Fruit fly (Drosophila melanogaster) whole organism, embryonic: ENCODE results near the gene GIIIspla2.
A peak's percentile ranks its signal among the peaks of the same experiment; 100 is the strongest.

Experiments
- Atf6 ChIP-seq: fragments of 200-800 bp; sonication (Bioruptor generic); IDR thresholded peaks from 2 replicates; pipeline ENCODE4 v1.3.6; 2022; ENCODE audit warnings: missing biosample characterization, missing genetic modification characterization
- B-H1 ChIP-seq: fragments of 200-800 bp; sonication (Bioruptor generic); IDR thresholded peaks from 3 replicates; pipeline ENCODE4 v1.3.6; 2022; ENCODE audit warnings: missing biosample characterization, missing genetic modification characterization
- CG10654 ChIP-seq: fragments of 200-800 bp; sonication (Bioruptor generic); optimal IDR thresholded peaks from 2 replicates; lab custom pipeline; 2016; ENCODE audit warnings: missing biosample characterization, missing genetic modification characterization
- CG17359 ChIP-seq: fragments of 200-800 bp; sonication (Bioruptor generic); optimal IDR thresholded peaks from 3 replicates; lab custom pipeline; 2018; ENCODE audit warnings: missing biosample characterization, mild to moderate bottlenecking, missing genetic modification characterization, moderate library complexity
- CG17802 ChIP-seq: fragments of 200-800 bp; sonication (Bioruptor generic); optimal IDR thresholded peaks from 2 replicates; lab custom pipeline; 2018; ENCODE audit warnings: missing biosample characterization, mild to moderate bottlenecking, missing genetic modification characterization, moderate library complexity
- CG17912 ChIP-seq: fragments of 200-800 bp; sonication (Bioruptor generic); optimal IDR thresholded peaks from 2 replicates; lab custom pipeline; 2018; ENCODE audit warnings: missing biosample characterization, mild to moderate bottlenecking, missing genetic modification characterization
- CG18262 ChIP-seq: fragments of 200-800 bp; optimal IDR thresholded peaks from 3 replicates; lab custom pipeline; 2019; ENCODE audit warnings: missing biosample characterization, mild to moderate bottlenecking, missing genetic modification characterization, moderate library complexity
- CG1832 ChIP-seq: fragments of 200-800 bp; sonication (Bioruptor generic); optimal IDR thresholded peaks from 2 replicates; lab custom pipeline; 2017; ENCODE audit warnings: missing biosample characterization, mild to moderate bottlenecking, missing genetic modification characterization, inconsistent platforms
- CG2129 ChIP-seq: fragments of 200-800 bp; sonication (Bioruptor generic); IDR thresholded peaks from 2 replicates; pipeline ENCODE4 v1.3.6; 2022; ENCODE audit warnings: missing biosample characterization, missing genetic modification characterization; ENCODE audit not compliant: partially characterized antibody
- CG2202 ChIP-seq: fragments of 200-800 bp; sonication (Bioruptor generic); optimal IDR thresholded peaks from 2 replicates; lab custom pipeline; 2018; ENCODE audit warnings: missing biosample characterization, mild to moderate bottlenecking, missing genetic modification characterization
- CG31441 ChIP-seq: fragments of 200-800 bp; sonication (Bioruptor generic); IDR thresholded peaks from 2 replicates; pipeline ENCODE4 v1.3.6; 2022; ENCODE audit warnings: missing biosample characterization, missing genetic modification characterization
- CG33557 ChIP-seq: fragments of 200-800 bp; sonication (Bioruptor generic); optimal IDR thresholded peaks from 2 replicates; lab custom pipeline; 2019; ENCODE audit warnings: missing biosample characterization, mild to moderate bottlenecking, missing genetic modification characterization, moderate library complexity
- CG34422 ChIP-seq: fragments of 200-800 bp; sonication (Bioruptor generic); IDR thresholded peaks from 3 replicates; pipeline ENCODE4 v1.3.6; 2022; ENCODE audit warnings: missing biosample characterization, missing genetic modification characterization
- CG3726 ChIP-seq: fragments of 200-800 bp; sonication (Bioruptor generic); IDR thresholded peaks from 3 replicates; pipeline ENCODE4, ENCODE4 v1.3.6; 2022; ENCODE audit warnings: missing biosample characterization, missing genetic modification characterization
- CG5953 ChIP-seq: fragments of 200-800 bp; sonication (Bioruptor generic); IDR thresholded peaks from 2 replicates; pipeline ENCODE4 v1.3.6; 2022; ENCODE audit warnings: missing biosample characterization, missing genetic modification characterization
- CG6175 ChIP-seq: fragments of 200-800 bp; sonication (Bioruptor generic); IDR thresholded peaks from 3 replicates; pipeline ENCODE4 v1.3.6; 2022; ENCODE audit warnings: missing biosample characterization, missing genetic modification characterization
- CG7556 ChIP-seq: fragments of 200-800 bp; sonication (Bioruptor generic); optimal IDR thresholded peaks from 2 replicates; lab custom pipeline; 2017; ENCODE audit warnings: missing biosample characterization, mild to moderate bottlenecking, missing genetic modification characterization
- CG8290 ChIP-seq, 3 experiments: fragments of 200-800 bp; sonication (Bioruptor generic); optimal IDR thresholded peaks; 2 replicates each; lab custom pipeline; 2016 to 2019; ENCODE audit warnings: missing biosample characterization in 3 of 3, missing genetic modification characterization in 3 of 3, mild to moderate bottlenecking in 2 of 3, moderate library complexity in 1 of 3
- CoRest ChIP-seq: fragments of 200-800 bp; sonication (Bioruptor generic); optimal IDR thresholded peaks from 3 replicates; lab custom pipeline; 2018; ENCODE audit warnings: missing biosample characterization, mild to moderate bottlenecking, missing genetic modification characterization, moderate library complexity
- Dbx ChIP-seq: fragments of 200-800 bp; sonication (Bioruptor generic); IDR thresholded peaks from 3 replicates; pipeline ENCODE4 v1.3.6; 2022; ENCODE audit warnings: missing biosample characterization, missing genetic modification characterization
- Dip3 ChIP-seq: fragments of 200-800 bp; sonication (Bioruptor generic); optimal IDR thresholded peaks from 3 replicates; lab custom pipeline; 2016; ENCODE audit warnings: missing biosample characterization, missing genetic modification characterization
- Drgx ChIP-seq: fragments of 200-800 bp; sonication (Bioruptor generic); IDR thresholded peaks from 2 replicates; pipeline ENCODE4 v1.3.6; 2022; ENCODE audit warnings: missing biosample characterization, missing genetic modification characterization
- ERR ChIP-seq: fragments of 200-800 bp; sonication (Bioruptor generic); optimal IDR thresholded peaks from 2 replicates; lab custom pipeline; 2016; ENCODE audit warnings: missing biosample characterization, missing genetic modification characterization
- Ets97D ChIP-seq: fragments of 200-800 bp; sonication (Bioruptor generic); optimal IDR thresholded peaks from 3 replicates; lab custom pipeline; 2016; ENCODE audit warnings: missing biosample characterization, missing genetic modification characterization
- Gsc ChIP-seq: fragments of 200-800 bp; sonication (Bioruptor generic); IDR thresholded peaks from 2 replicates; pipeline ENCODE4 v1.3.6; 2022; ENCODE audit warnings: missing biosample characterization, missing genetic modification characterization
- HHEX ChIP-seq: fragments of 200-800 bp; sonication (Bioruptor generic); optimal IDR thresholded peaks from 3 replicates; lab custom pipeline; 2017; ENCODE audit warnings: missing biosample characterization, mild to moderate bottlenecking, missing genetic modification characterization, missing genetic modification reagents
- Mes4 ChIP-seq: fragments of 200-800 bp; sonication (Bioruptor generic); optimal IDR thresholded peaks from 2 replicates; lab custom pipeline; 2016; ENCODE audit warnings: missing biosample characterization, missing genetic modification characterization
- Myb ChIP-seq: fragments of 200-800 bp; sonication (Bioruptor generic); optimal IDR thresholded peaks from 2 replicates; lab custom pipeline; 2016; ENCODE audit warnings: missing biosample characterization, missing genetic modification characterization
- Poxn ChIP-seq: fragments of 200-800 bp; sonication (Bioruptor generic); IDR thresholded peaks from 2 replicates; pipeline ENCODE4 v1.3.6; 2022; ENCODE audit warnings: missing biosample characterization, missing genetic modification characterization
- Sox102F ChIP-seq: fragments of 200-800 bp; sonication (Bioruptor generic); optimal IDR thresholded peaks from 2 replicates; lab custom pipeline; 2018; ENCODE audit warnings: missing biosample characterization, mild to moderate bottlenecking, missing genetic modification characterization, moderate library complexity
- Xrp1 ChIP-seq: fragments of 200-800 bp; sonication (Bioruptor generic); IDR thresholded peaks from 2 replicates; pipeline ENCODE4 v1.3.6; 2022; ENCODE audit warnings: missing biosample characterization, missing genetic modification characterization
- abd-A ChIP-seq: fragments of 200-800 bp; sonication (Bioruptor generic); optimal IDR thresholded peaks from 3 replicates; lab custom pipeline; 2019; ENCODE audit warnings: missing biosample characterization, mild to moderate bottlenecking, missing genetic modification characterization, moderate library complexity
- ap ChIP-seq: fragments of 200-800 bp; sonication (Bioruptor generic); IDR thresholded peaks from 2 replicates; pipeline ENCODE4 v1.3.6; 2022; ENCODE audit warnings: missing biosample characterization, missing genetic modification characterization
- ash1 ChIP-seq: fragments of 200-800 bp; sonication (Bioruptor generic); optimal IDR thresholded peaks from 2 replicates; lab custom pipeline; 2018; ENCODE audit warnings: missing biosample characterization, mild to moderate bottlenecking, missing genetic modification characterization
- bab2 ChIP-seq: fragments of 200-800 bp; sonication (Bioruptor generic); optimal IDR thresholded peaks from 2 replicates; lab custom pipeline; 2016; ENCODE audit warnings: missing biosample characterization, missing genetic modification characterization
- cas ChIP-seq: fragments of 200-800 bp; sonication (Bioruptor generic); IDR thresholded peaks from 2 replicates; pipeline ENCODE4 v1.3.6; 2022; ENCODE audit warnings: missing biosample characterization, missing genetic modification characterization
- chn ChIP-seq: fragments of 200-800 bp; sonication (Bioruptor generic); optimal IDR thresholded peaks from 2 replicates; lab custom pipeline; 2016; ENCODE audit warnings: missing biosample characterization, missing genetic modification characterization
- croc ChIP-seq: fragments of 200-800 bp; sonication (Bioruptor generic); conservative IDR thresholded peaks from 3 replicates; pipeline ENCODE4 v1.3.6; 2022; ENCODE audit warnings: missing biosample characterization, missing genetic modification characterization
- dmrt11E ChIP-seq: fragments of 200-800 bp; sonication (Bioruptor generic); optimal IDR thresholded peaks from 3 replicates; lab custom pipeline; 2018; ENCODE audit warnings: missing biosample characterization, mild to moderate bottlenecking, missing genetic modification characterization, moderate library complexity
- ewg ChIP-seq: fragments of 200-800 bp; sonication (Bioruptor generic); optimal IDR thresholded peaks from 3 replicates; lab custom pipeline; 2017; ENCODE audit warnings: mild to moderate bottlenecking, missing biosample characterization, missing genetic modification reagents, missing genetic modification characterization
- fd64A ChIP-seq: fragments of 200-800 bp; sonication (Bioruptor generic); optimal IDR thresholded peaks from 3 replicates; lab custom pipeline; 2018; ENCODE audit warnings: missing biosample characterization, mild to moderate bottlenecking, missing genetic modification characterization
- grn ChIP-seq: fragments of 200-800 bp; sonication (Bioruptor generic); optimal IDR thresholded peaks from 3 replicates; lab custom pipeline; 2017; ENCODE audit warnings: missing biosample characterization, missing genetic modification characterization
- lmd ChIP-seq: fragments of 200-800 bp; sonication (Bioruptor generic); IDR thresholded peaks from 2 replicates; pipeline ENCODE4 v1.3.6; 2022; ENCODE audit warnings: missing biosample characterization, missing genetic modification characterization
- maf-S ChIP-seq: fragments of 200-800 bp; sonication (Bioruptor generic); optimal IDR thresholded peaks from 2 replicates; lab custom pipeline; 2016; ENCODE audit warnings: missing biosample characterization, missing genetic modification characterization
- nmo ChIP-seq: fragments of 200-800 bp; sonication (Bioruptor generic); optimal IDR thresholded peaks from 2 replicates; lab custom pipeline; 2018; ENCODE audit warnings: missing biosample characterization, mild to moderate bottlenecking, missing genetic modification characterization, moderate library complexity
- otp ChIP-seq: fragments of 200-800 bp; sonication (Bioruptor generic); IDR thresholded peaks from 3 replicates; pipeline ENCODE4, ENCODE4 v1.3.6; 2022; ENCODE audit warnings: missing biosample characterization, missing genetic modification characterization
- row ChIP-seq: fragments of 200-800 bp; sonication (Bioruptor generic); IDR thresholded peaks from 3 replicates; pipeline ENCODE4 v1.3.6; 2022; ENCODE audit warnings: missing biosample characterization, missing genetic modification characterization
- shn ChIP-seq: fragments of 200-800 bp; sonication (Bioruptor generic); optimal IDR thresholded peaks from 3 replicates; lab custom pipeline; 2016; ENCODE audit warnings: missing biosample characterization, missing genetic modification characterization
- sna ChIP-seq: fragments of 200-800 bp; sonication (Bioruptor generic); IDR thresholded peaks from 2 replicates; pipeline ENCODE4 v1.3.6; 2022; ENCODE audit warnings: missing biosample characterization, missing genetic modification characterization; ENCODE audit not compliant: partially characterized antibody
- ttk ChIP-seq: fragments of 200-800 bp; sonication (Bioruptor generic); IDR thresholded peaks from 2 replicates; pipeline ENCODE4 v2.1.2; 2022; ENCODE audit warnings: missing biosample characterization, missing genetic modification characterization
- zfh1 ChIP-seq: fragments of 200-800 bp; sonication (Bioruptor generic); IDR thresholded peaks from 3 replicates; pipeline ENCODE4 v1.3.6; 2022; ENCODE audit warnings: missing biosample characterization, missing genetic modification characterization

The GIIIspla2 gene

dm6 chrX:8126149-8126548 is 31.3 kb upstream of the GIIIspla2 start (continued):
- TF ChIP-seq CG2202 (tag; lab: Kevin White, UChicago) (peak; percentile 58), ash1 (GFP tag; lab: Kevin White, UChicago) (no peak), ttk (GFP tag; lab: Robert Waterston, UW) (peak; percentile 65), CG1832 (no peak), CG10654 (GFP tag; lab: Kevin White, UChicago) (peak; percentile 30), shn (GFP tag; lab: Kevin White, UChicago) (peak; percentile 21), CG17802 (tag; lab: Kevin White, UChicago) (peak; percentile 28), B-H1 (GFP tag; lab: Robert Waterston, UW) (0 out of 3 replicates have a peak, but pooled peaks have one; percentile 32), Sox102F (GFP tag; lab: Kevin White, UChicago) (peak; percentile 88), croc (GFP tag; lab: Robert Waterston, UW) (peak; percentile 52; the same call in 2 of the 3 replicates), CG2129 (no peak), otp (GFP tag; lab: Robert Waterston, UW) (peak; percentile 41; the same call in 1 of the 3 replicates), CG34422 (peak; percentile 70; the same call in 2 of the 3 replicates), CG17359 (peak; percentile 81), CG33557 (GFP tag; lab: Kevin White, UChicago) (peak; percentile 16), sna (GFP tag; lab: Robert Waterston, UW) (no peak), CG8290 (GFP tag; optimal IDR thresholded peaks at IDR 0.05; lab: Kevin White, UChicago) (peak; percentile 7), CG8290 (tag; optimal IDR thresholded peaks at IDR 0.05; lab: Kevin White, UChicago) (peak in 1 of 2 experiments; percentile 53), ap (GFP tag; lab: Robert Waterston, UW) (peak; percentile 44; the same call in 1 of the 2 replicates), Atf6 (no peak; the same call in 1 of the 2 replicates), zfh1 (peak; percentile 82), cas (GFP tag; lab: Robert Waterston, UW) (no peak), lmd (GFP tag; lab: Robert Waterston, UW) (peak; percentile 60), Drgx (GFP tag; lab: Robert Waterston, UW) (no peak), CG3726 (GFP tag; lab: Robert Waterston, UW) (peak; percentile 54; the same call in 1 of the 3 replicates), Gsc (GFP tag; lab: Robert Waterston, UW) (no peak), dmrt11E (tag; lab: Kevin White, UChicago) (peak; percentile 61), grn (GFP tag; lab: Kevin White, UChicago) (peak; percentile 6), CG17912 (GFP tag; lab: Kevin White, UChicago) (no peak), Mes4 (GFP tag; lab: Kevin White, UChicago) (peak; percentile 59), CG7556 (GFP tag; lab: Kevin White, UChicago) (peak; percentile 24), abd-A (tag; lab: Kevin White, UChicago) (no peak), Ets97D (GFP tag; lab: Kevin White, UChicago) (no peak), Poxn (GFP tag; lab: Robert Waterston, UW) (no peak), row (GFP tag; lab: Robert Waterston, UW) (peak; percentile 67), HHEX (GFP tag; lab: Kevin White, UChicago) (peak; percentile 17), Xrp1 (GFP tag; lab: Robert Waterston, UW) (peak; percentile 76), ewg (GFP tag; lab: Kevin White, UChicago) (peak; percentile 67), Dip3 (GFP tag; lab: Kevin White, UChicago) (no peak), fd64A (GFP tag; lab: Kevin White, UChicago) (peak; percentile 47), CoRest (tag; lab: Kevin White, UChicago) (peak; percentile 47), Dbx (GFP tag; lab: Robert Waterston, UW) (no peak), CG5953 (no peak), Myb (GFP tag; lab: Kevin White, UChicago) (no peak), CG18262 (peak; percentile 80), chn (GFP tag; lab: Kevin White, UChicago) (peak; percentile 64), CG31441 (GFP tag; lab: Robert Waterston, UW) (peak; percentile 65), CG6175 (GFP tag; lab: Robert Waterston, UW) (no peak), bab2 (GFP tag; lab: Kevin White, UChicago) (peak; percentile 22), nmo (GFP tag; lab: Kevin White, UChicago) (peak; percentile 73), ERR (GFP tag; lab: Kevin White, UChicago) (no peak), maf-S (peak; percentile 6)
